Worm (Caenorhabditis elegans) whole organism, midembryonic: Measurements from ENCODE around the gene F21G4.6.

ENCODE experiments used
- T22C8.4 ChIP-seq: fragments of 200-800 bp; sonication (Bioruptor generic); IDR thresholded peaks from 2 replicates; pipeline ENCODE4 v1.3.6; 2022; ENCODE audit warnings: missing genetic modification characterization, missing compliant biosample characterization
- cog-1 ChIP-seq: sonication (generic microtip); optimal IDR thresholded peaks from 2 replicates; lab custom pipeline; 2016; ENCODE audit warnings: missing genetic modification characterization, missing compliant biosample characterization
- flt-1 ChIP-seq: fragments of 200-800 bp; sonication (Bioruptor generic); IDR thresholded peaks from 2 replicates; pipeline ENCODE4 v1.3.6; 2022; ENCODE audit warnings: missing genetic modification characterization, missing compliant biosample characterization
- klf-2 ChIP-seq: fragments of 200-800 bp; sonication (Bioruptor generic); conservative IDR thresholded peaks from 2 replicates; pipeline ENCODE4 v1.3.6; 2022; ENCODE audit warnings: missing genetic modification reagents, missing genetic modification characterization, missing compliant biosample characterization
- med-1 ChIP-seq: sonication (generic microtip); optimal IDR thresholded peaks from 2 replicates; lab custom pipeline; 2017; ENCODE audit warnings: missing genetic modification characterization, mild to moderate bottlenecking, missing compliant biosample characterization, antibody characterized with exemption, missing genetic modification reagents; ENCODE audit not compliant: insufficient read depth
- ref-1 ChIP-seq: fragments of 200-800 bp; sonication (Bioruptor generic); conservative IDR thresholded peaks from 2 replicates; pipeline ENCODE4 v1.3.6; 2022; ENCODE audit warnings: missing genetic modification reagents, missing genetic modification characterization, missing compliant biosample characterization
- tab-1 ChIP-seq: fragments of 200-800 bp; sonication (Bioruptor generic); IDR thresholded peaks from 2 replicates; pipeline ENCODE4 v1.3.6; 2022; ENCODE audit warnings: missing genetic modification characterization, missing compliant biosample characterization
- ztf-23 ChIP-seq: fragments of 200-800 bp; sonication (Bioruptor generic); IDR thresholded peaks from 2 replicates; pipeline ENCODE4 v1.3.6; 2022; ENCODE audit warnings: missing genetic modification reagents, missing genetic modification characterization, missing compliant biosample characterization
- ztf-29 ChIP-seq: fragments of 200-800 bp; sonication (Bioruptor generic); IDR thresholded peaks from 2 replicates; pipeline ENCODE4 v1.3.6; 2022; ENCODE audit warnings: missing genetic modification reagents, missing genetic modification characterization, missing compliant biosample characterization

F21G4.6 gene

DNA sequence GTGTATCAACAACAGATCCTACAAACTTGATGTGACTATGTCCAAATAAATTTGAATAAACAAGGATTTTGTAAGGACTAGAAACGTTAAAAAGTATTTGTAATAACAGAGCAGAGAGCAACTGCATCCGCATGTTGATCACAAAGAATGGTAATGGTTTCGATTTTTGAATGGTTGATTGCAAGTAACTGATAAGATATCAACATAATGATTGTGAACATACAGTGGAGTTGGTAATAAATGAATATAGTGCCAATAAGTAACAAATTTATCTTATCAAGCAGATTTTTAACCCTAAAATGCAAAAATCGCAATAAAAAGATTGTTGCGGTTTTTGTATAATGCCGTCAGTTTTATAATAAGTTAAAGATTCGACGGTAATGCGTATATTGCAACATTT lies 7.7 kb upstream of the F21G4.6 start, which contains the start of gene ugt-23:
TSS of gene ugt-23 (minus strand) at position 212 of the 400 bp plus-strand sequence.
- no peak for TF ChIP-seq ztf-23 (GFP tag; lab: Robert Waterston, UW)
- no peak for TF ChIP-seq med-1 (GFP tag; lab: Kevin White, UChicago)
- TF ChIP-seq ztf-29 (GFP tag; lab: Robert Waterston, UW): no peak
- TF ChIP-seq tab-1: no peak
- TF ChIP-seq cog-1: no peak
- TF ChIP-seq ref-1: no peak
- TF ChIP-seq T22C8.4 (GFP tag; lab: Robert Waterston, UW): no peak
- TF ChIP-seq klf-2 (GFP tag; lab: Robert Waterston, UW): no peak
- TF ChIP-seq flt-1 (GFP tag; lab: Robert Waterston, UW): no peak

ce11 chrX:9921257-9921656 lies 4.0 kb upstream of the F21G4.6 start, which contains the start of gene C17G1.2:
C17G1.2 (plus strand) TSS chrX:9921557.
- TF ChIP-seq klf-2 (GFP tag; lab: Robert Waterston, UW): no peak
- no peak for TF ChIP-seq cog-1
- TF ChIP-seq med-1 (GFP tag; lab: Kevin White, UChicago): no peak
- TF ChIP-seq tab-1: no peak
- TF ChIP-seq ref-1: no peak
- TF ChIP-seq T22C8.4 (GFP tag; lab: Robert Waterston, UW): no peak
- no peak for TF ChIP-seq ztf-23 (GFP tag; lab: Robert Waterston, UW)
- TF ChIP-seq flt-1 (GFP tag; lab: Robert Waterston, UW): no peak
- TF ChIP-seq ztf-29 (GFP tag; lab: Robert Waterston, UW): no peak

DNA sequence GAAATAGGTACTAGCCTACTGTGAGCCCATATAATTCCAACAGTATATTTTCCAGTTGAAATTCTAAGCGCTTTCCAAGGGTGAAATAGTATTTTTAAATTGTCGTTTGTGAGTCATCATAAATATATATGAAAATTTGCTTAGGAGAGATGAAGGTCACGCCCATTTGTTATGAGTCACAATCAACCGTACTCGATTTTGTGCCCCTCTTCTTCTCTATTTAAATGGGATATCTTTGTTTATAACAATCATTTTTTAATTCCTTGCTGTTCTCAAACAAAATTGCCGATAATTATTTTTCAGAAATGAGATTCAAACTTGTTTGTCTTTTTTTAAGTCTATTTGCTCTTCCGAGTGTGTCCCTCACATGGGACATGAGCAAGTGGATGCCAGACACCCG lies 1.7 kb upstream of the F21G4.6 start, which contains the start of gene folr-1:
TSS of gene folr-1 (plus strand) at position 301 of the 400 bp plus-strand sequence.
- TF ChIP-seq ztf-23 (GFP tag; lab: Robert Waterston, UW): no peak
- no peak for TF ChIP-seq ztf-29 (GFP tag; lab: Robert Waterston, UW)
- no peak for TF ChIP-seq klf-2 (GFP tag; lab: Robert Waterston, UW)
- no peak for TF ChIP-seq flt-1 (GFP tag; lab: Robert Waterston, UW)
- TF ChIP-seq cog-1: no peak
- no peak for TF ChIP-seq T22C8.4 (GFP tag; lab: Robert Waterston, UW)
- no peak for TF ChIP-seq med-1 (GFP tag; lab: Kevin White, UChicago)
- no peak for TF ChIP-seq tab-1
- TF ChIP-seq ref-1: no peak

DNA sequence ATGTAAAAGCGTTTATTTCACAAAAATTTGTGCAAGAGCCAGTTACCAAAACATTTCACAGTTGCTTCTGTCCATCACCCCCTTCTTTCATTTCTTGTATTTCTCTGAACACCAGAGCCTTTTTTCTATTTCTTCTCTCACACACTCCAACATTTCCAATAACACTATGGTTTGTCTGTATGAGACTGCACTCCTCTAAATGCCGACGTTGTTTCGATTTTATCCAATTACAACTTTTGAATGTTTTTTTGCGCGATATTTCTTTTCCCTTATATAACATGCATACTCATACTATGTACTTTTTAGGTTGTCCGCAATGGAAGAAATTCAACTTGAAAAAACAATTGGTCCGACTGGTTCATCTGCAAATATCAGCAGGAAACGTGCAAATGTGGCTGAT lies 11.4 kb downstream of the F21G4.6 start, which contains the start of gene F21G4.5:
TSS of gene F21G4.5 (plus strand) at position 301 of the 400 bp plus-strand sequence.
- TF ChIP-seq ref-1: no peak
- TF ChIP-seq ztf-29 (GFP tag; lab: Robert Waterston, UW): no peak
- TF ChIP-seq med-1 (GFP tag; lab: Kevin White, UChicago): no peak
- no peak for TF ChIP-seq T22C8.4 (GFP tag; lab: Robert Waterston, UW)
- TF ChIP-seq flt-1 (GFP tag; lab: Robert Waterston, UW): no peak
- TF ChIP-seq cog-1: no peak
- no peak for TF ChIP-seq klf-2 (GFP tag; lab: Robert Waterston, UW)
- TF ChIP-seq tab-1: no peak
- no peak for TF ChIP-seq ztf-23 (GFP tag; lab: Robert Waterston, UW)

DNA sequence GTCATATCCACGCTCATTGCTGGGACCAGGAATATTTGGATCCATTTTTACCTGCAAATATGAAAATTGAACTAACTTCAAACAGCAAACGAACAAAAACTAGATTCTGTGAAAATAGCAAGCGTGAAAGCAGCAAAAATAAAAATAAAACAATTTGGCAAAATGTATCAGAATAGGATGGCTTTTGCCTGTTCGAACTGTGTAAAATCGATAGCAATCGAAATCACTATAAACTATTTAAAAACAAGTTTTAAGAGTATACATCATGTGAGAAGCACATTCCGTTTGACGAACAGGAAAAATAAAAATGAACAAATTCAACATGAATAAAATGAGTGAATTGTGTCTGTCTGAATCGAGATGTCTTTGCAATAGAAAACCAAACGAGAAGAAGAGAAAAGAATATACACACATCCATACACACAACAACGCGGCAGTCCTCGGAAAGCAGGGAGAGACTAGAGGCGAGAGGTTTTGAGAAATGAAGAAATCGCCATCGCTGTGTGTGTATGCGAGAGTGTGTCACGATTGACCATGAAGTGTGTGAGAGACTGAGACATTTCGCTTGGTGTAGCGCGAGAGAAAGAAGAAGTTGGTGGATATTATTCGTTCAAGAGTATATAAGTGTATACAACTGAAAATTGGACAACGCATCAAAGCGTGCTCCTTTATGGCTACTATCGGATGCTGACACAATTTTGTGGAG lies 17.7 kb downstream of the F21G4.6 start, which contains the start of gene phf-34:
TSS of gene phf-34 (minus strand) at position 51 of the 706 bp plus-strand sequence.
- TF ChIP-seq cog-1: peak; percentile 71
- TF ChIP-seq klf-2 (GFP tag; lab: Robert Waterston, UW): no peak

DNA sequence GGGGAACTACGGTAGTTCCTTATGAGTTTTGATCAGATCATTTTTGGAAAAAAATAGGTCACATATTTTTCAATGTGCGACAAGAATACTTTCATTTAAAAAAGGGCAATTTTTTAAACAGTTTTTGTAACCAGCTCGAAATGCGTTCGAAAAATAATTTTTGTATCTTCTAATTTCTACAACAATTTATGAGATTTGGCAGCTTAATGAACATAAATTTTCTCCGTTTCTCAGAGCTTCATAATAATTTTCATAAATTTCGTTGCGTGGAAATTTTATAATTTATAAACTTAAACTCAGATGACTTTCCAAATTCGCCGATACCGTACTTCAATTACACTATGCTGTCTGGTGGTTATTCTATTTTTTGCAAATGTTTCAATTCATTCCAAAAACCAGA lies 22.4 kb downstream of the F21G4.6 start, which contains the start of gene F21G4.3:
TSS of gene F21G4.3 (plus strand) at position 301 of the 400 bp plus-strand sequence.
- TF ChIP-seq flt-1 (GFP tag; lab: Robert Waterston, UW): no peak
- TF ChIP-seq cog-1: no peak
- no peak for TF ChIP-seq ztf-23 (GFP tag; lab: Robert Waterston, UW)
- TF ChIP-seq med-1 (GFP tag; lab: Kevin White, UChicago): no peak
- no peak for TF ChIP-seq tab-1
- TF ChIP-seq T22C8.4 (GFP tag; lab: Robert Waterston, UW): no peak
- TF ChIP-seq ztf-29 (GFP tag; lab: Robert Waterston, UW): no peak
- no peak for TF ChIP-seq ref-1
- TF ChIP-seq klf-2 (GFP tag; lab: Robert Waterston, UW): no peak

DNA sequence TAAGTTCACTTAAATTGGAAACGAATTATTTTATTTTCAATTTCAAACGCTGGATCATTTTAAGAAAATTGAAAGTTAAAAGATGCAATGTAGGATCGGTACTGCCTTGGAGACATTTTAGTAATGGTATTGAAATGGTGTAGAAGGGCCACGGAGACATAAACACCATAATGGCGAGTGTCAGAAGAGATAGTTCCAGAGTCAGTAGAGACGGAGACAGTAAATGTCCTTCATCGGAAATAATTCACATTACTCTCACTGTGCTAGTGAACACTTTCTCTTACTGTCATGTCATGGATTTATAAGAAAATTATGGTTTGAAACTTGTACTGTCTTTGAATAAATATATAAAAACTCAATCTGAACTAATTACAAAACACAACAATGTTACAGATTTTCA lies 24.2 kb downstream of the F21G4.6 start:
- no peak for TF ChIP-seq cog-1
- TF ChIP-seq klf-2 (GFP tag; lab: Robert Waterston, UW): no peak
- no peak for TF ChIP-seq ztf-29 (GFP tag; lab: Robert Waterston, UW)
- no peak for TF ChIP-seq ztf-23 (GFP tag; lab: Robert Waterston, UW)
- TF ChIP-seq tab-1: no peak
- TF ChIP-seq flt-1 (GFP tag; lab: Robert Waterston, UW): no peak
- TF ChIP-seq ref-1: no peak
- no peak for TF ChIP-seq med-1 (GFP tag; lab: Kevin White, UChicago)
- no peak for TF ChIP-seq T22C8.4 (GFP tag; lab: Robert Waterston, UW)

DNA sequence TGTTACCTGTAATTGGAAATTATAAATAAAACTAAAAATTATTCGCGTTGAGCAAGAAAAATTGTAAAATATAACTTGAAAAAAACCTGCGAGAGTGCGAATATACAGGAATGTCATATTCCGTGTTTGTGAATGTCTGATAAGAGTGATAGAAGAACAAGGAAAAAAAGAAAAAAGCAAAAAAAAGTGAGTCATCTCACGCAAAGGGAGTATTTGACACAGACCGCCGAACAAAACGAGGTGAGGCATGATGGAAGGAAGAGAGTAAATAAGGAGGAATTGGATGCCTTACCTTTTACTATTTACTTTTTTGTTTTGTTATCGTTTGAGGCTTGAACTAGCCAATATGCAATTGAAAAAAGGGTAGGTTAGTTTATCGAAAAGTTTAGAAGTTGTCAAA lies 24.9 kb downstream of the F21G4.6 start, which contains the start of gene F21G4.1:
TSS of gene F21G4.1 (minus strand) at position 6 of the 400 bp plus-strand sequence.
- TF ChIP-seq klf-2 (GFP tag; lab: Robert Waterston, UW) (no peak), flt-1 (GFP tag; lab: Robert Waterston, UW) (no peak), tab-1 (no peak), ref-1 (no peak), med-1 (GFP tag; lab: Kevin White, UChicago) (no peak), ztf-29 (GFP tag; lab: Robert Waterston, UW) (no peak), cog-1 (no peak)

ce11 chrX:9883837-9884324 lies 33.4 kb downstream of the F21G4.6 start, which contains the start of gene mrp-4:
mrp-4 (plus strand) TSS chrX:9884274.
- TF ChIP-seq ztf-29 (GFP tag; lab: Robert Waterston, UW): no peak
